Worm (Caenorhabditis elegans) whole organism, dauer: Measurements from ENCODE around the gene tag-294.

ENCODE experiments used
- unc-62 ChIP-seq: sonication (generic microtip); optimal IDR thresholded peaks from 2 replicates; lab custom pipeline; 2017; ENCODE audit warnings: missing biosample characterization, missing genetic modification reagents, missing genetic modification characterization

tag-294 gene

ce11 chrX:5763292-5763691, at the start of gene tag-294:
TSS of gene tag-294 (minus strand) at chrX:5763392.
- TF ChIP-seq unc-62 (GFP tag; lab: Kevin White, UChicago): no peak

- TF ChIP-seq unc-62 (GFP tag; lab: Kevin White, UChicago): no peak
Observed at ce11 chrX:5811997-5812562, 48.9 kb upstream of the tag-294 start.

ce11 chrX:5810677-5811076, 47.5 kb upstream of the tag-294 start:
- no peak for TF ChIP-seq unc-62 (GFP tag; lab: Kevin White, UChicago)

ce11 chrX:5805872-5806472, 42.8 kb upstream of the tag-294 start, which contains the start of gene F13D11.3:
TSS of gene F13D11.3 (minus strand) at chrX:5805922.
- TF ChIP-seq unc-62 (GFP tag; lab: Kevin White, UChicago): no peak

ce11 chrX:5803492-5803891, 40.3 kb upstream of the tag-294 start:
- TF ChIP-seq unc-62 (GFP tag; lab: Kevin White, UChicago): no peak

ce11 chrX:5802582-5802981, 39.4 kb upstream of the tag-294 start:
- TF ChIP-seq unc-62 (GFP tag; lab: Kevin White, UChicago): no peak

- TF ChIP-seq unc-62 (GFP tag; lab: Kevin White, UChicago): no peak
Observed at ce11 chrX:5801156-5801592, 38.0 kb upstream of the tag-294 start.

ce11 chrX:5799229-5799628, 36.0 kb upstream of the tag-294 start:
- no peak for TF ChIP-seq unc-62 (GFP tag; lab: Kevin White, UChicago)

ce11 chrX:5798690-5799089, 35.5 kb upstream of the tag-294 start, which contains the start of gene F46G11.4:
TSS of gene F46G11.4 (minus strand) at chrX:5798790.
- TF ChIP-seq unc-62 (GFP tag; lab: Kevin White, UChicago): no peak

ce11 chrX:5794432-5794831, 31.2 kb upstream of the tag-294 start:
- TF ChIP-seq unc-62 (GFP tag; lab: Kevin White, UChicago): no peak

- TF ChIP-seq unc-62 (GFP tag; lab: Kevin White, UChicago): no peak
Observed at ce11 chrX:5790915-5791314, 27.7 kb upstream of the tag-294 start, which contains the start of gene twnk-1. TSS of gene twnk-1 (plus strand) at chrX:5791215.

ce11 chrX:5787861-5788260, 24.7 kb upstream of the tag-294 start, which contains the start of gene F46G11.2:
TSS of gene F46G11.2 (plus strand) at chrX:5788161.
- TF ChIP-seq unc-62 (GFP tag; lab: Kevin White, UChicago): no peak

ce11 chrX:5786193-5786592, 23.0 kb upstream of the tag-294 start, which contains the start of gene F46G11.6:
TSS of gene F46G11.6 (plus strand) at chrX:5786493.
- TF ChIP-seq unc-62 (GFP tag; lab: Kevin White, UChicago): no peak

- no peak for TF ChIP-seq unc-62 (GFP tag; lab: Kevin White, UChicago)
Observed at ce11 chrX:5782153-5782552, 19.0 kb upstream of the tag-294 start, which contains the start of gene gakh-1. TSS of gene gakh-1 (plus strand) at chrX:5782499.

ce11 chrX:5781294-5781693, 18.1 kb upstream of the tag-294 start:
- no peak for TF ChIP-seq unc-62 (GFP tag; lab: Kevin White, UChicago)

- TF ChIP-seq unc-62 (GFP tag; lab: Kevin White, UChicago): no peak
Observed at ce11 chrX:5780672-5781182, 17.5 kb upstream of the tag-294 start, which contains the start of gene sft-4. TSS of gene sft-4 (minus strand) at chrX:5780722.
